Worm (Caenorhabditis elegans): ENCODE data around the gene sra-35.

- TF ChIP-seq cog-1 (tag; optimal IDR thresholded peaks at IDR 0.05), result no peak
- TF ChIP-seq klf-2 (GFP tag; conservative IDR thresholded peaks at IDR 0.05), result no peak
- TF ChIP-seq T22C8.4 (GFP tag; IDR thresholded peaks at IDR 0.05), result no peak
- TF ChIP-seq med-1 (GFP tag; optimal IDR thresholded peaks at IDR 0.05; ENCODE audit: insufficient read depth), result no peak
- no peak for TF ChIP-seq flt-1 (GFP tag; IDR thresholded peaks at IDR 0.05)
- TF ChIP-seq tab-1 (GFP tag; IDR thresholded peaks at IDR 0.05), result no peak
- no peak for TF ChIP-seq ztf-29 (GFP tag; IDR thresholded peaks at IDR 0.05)
These were observed 29.8 kb upstream of the sra-35 start, which contains the start of gene M03A1.3 for ce11 chrII:4557487-4557886.

Data from whole organism, midembryonic.